Fruit fly (Drosophila melanogaster) whole organism, embryonic: ENCODE data around the gene rtv.

Experiments
- CG10267 ChIP-seq: fragments of 200-800 bp; sonication (Bioruptor generic); optimal IDR thresholded peaks from 2 replicates; lab custom pipeline; 2018; ENCODE audit warnings: missing biosample characterization, mild to moderate bottlenecking, missing genetic modification characterization, moderate library complexity
- CG12071 ChIP-seq: fragments of 200-800 bp; sonication (Bioruptor generic); optimal IDR thresholded peaks from 3 replicates; lab custom pipeline; 2018; ENCODE audit warnings: missing biosample characterization, mild to moderate bottlenecking, missing genetic modification characterization
- CG12219 ChIP-seq: fragments of 200-800 bp; sonication (Bioruptor generic); optimal IDR thresholded peaks from 3 replicates; lab custom pipeline; 2018; ENCODE audit warnings: missing biosample characterization, mild to moderate bottlenecking, missing genetic modification characterization
- CG12391 ChIP-seq: fragments of 200-800 bp; sonication (Bioruptor generic); optimal IDR thresholded peaks from 3 replicates; lab custom pipeline; 2018; ENCODE audit warnings: missing biosample characterization, mild to moderate bottlenecking, missing genetic modification characterization, moderate library complexity
- CG14965 ChIP-seq: fragments of 200-800 bp; sonication (Bioruptor generic); optimal IDR thresholded peaks from 2 replicates; lab custom pipeline; 2016; ENCODE audit warnings: missing biosample characterization, missing genetic modification characterization, borderline replicate concordance
- CG15011 ChIP-seq: fragments of 200-800 bp; sonication (Bioruptor generic); optimal IDR thresholded peaks from 3 replicates; lab custom pipeline; 2018; ENCODE audit warnings: missing biosample characterization, mild to moderate bottlenecking, missing genetic modification characterization
- CG1529 ChIP-seq: fragments of 200-800 bp; sonication (Bioruptor generic); optimal IDR thresholded peaks from 3 replicates; lab custom pipeline; 2018; ENCODE audit warnings: missing biosample characterization, missing genetic modification characterization
- CG1792 ChIP-seq: fragments of 200-800 bp; sonication (Bioruptor generic); optimal IDR thresholded peaks from 2 replicates; lab custom pipeline; 2016; ENCODE audit warnings: missing biosample characterization, missing genetic modification characterization
- CG2199 ChIP-seq: fragments of 200-800 bp; sonication (Bioruptor generic); IDR thresholded peaks from 3 replicates; pipeline ENCODE4 v1.3.6; 2022; ENCODE audit warnings: missing biosample characterization, missing genetic modification characterization
- CG2875 ChIP-seq: fragments of 200-800 bp; sonication (Bioruptor generic); optimal IDR thresholded peaks from 2 replicates; lab custom pipeline; 2017; ENCODE audit warnings: missing biosample characterization, mild to moderate bottlenecking, missing genetic modification characterization, missing genetic modification reagents
- CG2889 ChIP-seq: fragments of 200-800 bp; sonication (Bioruptor generic); IDR thresholded peaks from 3 replicates; pipeline ENCODE4 v1.3.6; 2022; ENCODE audit warnings: missing biosample characterization, missing genetic modification characterization
- CG30403 ChIP-seq: fragments of 200-800 bp; sonication (Bioruptor generic); optimal IDR thresholded peaks from 3 replicates; lab custom pipeline; 2016; ENCODE audit warnings: missing biosample characterization, missing genetic modification characterization
- CG3407 ChIP-seq: fragments of 200-800 bp; sonication (Bioruptor generic); optimal IDR thresholded peaks from 2 replicates; lab custom pipeline; 2018; ENCODE audit warnings: missing biosample characterization, mild to moderate bottlenecking, missing genetic modification characterization
- CG3847 ChIP-seq: fragments of 200-800 bp; sonication (Bioruptor generic); IDR thresholded peaks from 2 replicates; pipeline ENCODE4 v1.3.6; 2022; ENCODE audit warnings: missing biosample characterization, missing genetic modification characterization
- CG4328 ChIP-seq: fragments of 200-800 bp; sonication (Bioruptor generic); optimal IDR thresholded peaks from 3 replicates; lab custom pipeline; 2017; ENCODE audit warnings: missing biosample characterization, missing genetic modification reagents, missing genetic modification characterization
- CG4854 ChIP-seq: fragments of 200-800 bp; sonication (Bioruptor generic); optimal IDR thresholded peaks from 2 replicates; lab custom pipeline; 2016; ENCODE audit warnings: missing biosample characterization, missing genetic modification characterization, inconsistent platforms
- CG6175 ChIP-seq: fragments of 200-800 bp; sonication (Bioruptor generic); IDR thresholded peaks from 3 replicates; pipeline ENCODE4 v1.3.6; 2022; ENCODE audit warnings: missing biosample characterization, missing genetic modification characterization
- CG7786 ChIP-seq: fragments of 200-800 bp; sonication (Bioruptor generic); optimal IDR thresholded peaks from 2 replicates; lab custom pipeline; 2016; ENCODE audit warnings: missing biosample characterization, missing genetic modification characterization
- CG9215 ChIP-seq: fragments of 200-800 bp; sonication (Bioruptor generic); IDR thresholded peaks from 2 replicates; pipeline ENCODE4 v1.3.6; 2022; ENCODE audit warnings: missing biosample characterization, missing genetic modification characterization
- CoRest ChIP-seq: fragments of 200-800 bp; sonication (Bioruptor generic); optimal IDR thresholded peaks from 3 replicates; lab custom pipeline; 2018; ENCODE audit warnings: missing biosample characterization, mild to moderate bottlenecking, missing genetic modification characterization, moderate library complexity
- Deaf1 ChIP-seq: fragments of 200-800 bp; optimal IDR thresholded peaks from 3 replicates; lab custom pipeline; 2019; ENCODE audit warnings: missing biosample characterization, mild to moderate bottlenecking, missing genetic modification characterization, moderate library complexity
- Dref ChIP-seq: fragments of 200-800 bp; sonication (Bioruptor generic); IDR thresholded peaks from 2 replicates; pipeline ENCODE4 v1.3.6; 2022; ENCODE audit warnings: missing biosample characterization, missing genetic modification characterization
- Ets97D ChIP-seq: fragments of 200-800 bp; sonication (Bioruptor generic); optimal IDR thresholded peaks from 3 replicates; lab custom pipeline; 2016; ENCODE audit warnings: missing biosample characterization, missing genetic modification characterization
- Fer2 ChIP-seq: fragments of 200-800 bp; sonication (Bioruptor generic); optimal IDR thresholded peaks from 2 replicates; lab custom pipeline; 2018; ENCODE audit warnings: missing biosample characterization, mild to moderate bottlenecking, missing genetic modification characterization, moderate library complexity
- Hr3 ChIP-seq: fragments of 200-800 bp; sonication (Bioruptor generic); optimal IDR thresholded peaks from 3 replicates; lab custom pipeline; 2016; ENCODE audit warnings: missing biosample characterization, missing genetic modification characterization
- Hr51 ChIP-seq, 2 experiments: fragments of 200-800 bp; sonication (Bioruptor generic); optimal IDR thresholded peaks; 2 replicates in 1 of 2; 3 replicates in 1 of 2; lab custom pipeline; 2016 to 2018; ENCODE audit warnings: missing biosample characterization in 2 of 2, missing genetic modification characterization in 2 of 2, mild to moderate bottlenecking in 1 of 2, moderate library complexity in 1 of 2
- NC2α ChIP-seq: fragments of 200-800 bp; sonication (Bioruptor generic); optimal IDR thresholded peaks from 2 replicates; lab custom pipeline; 2016; ENCODE audit warnings: missing biosample characterization, missing genetic modification characterization
- Oaz ChIP-seq: fragments of 200-800 bp; sonication (Bioruptor generic); IDR thresholded peaks from 2 replicates; pipeline ENCODE4 v1.3.6; 2022; ENCODE audit warnings: missing biosample characterization, missing genetic modification characterization
- Sry-β ChIP-seq: fragments of 200-800 bp; sonication (Bioruptor generic); optimal IDR thresholded peaks from 2 replicates; lab custom pipeline; 2018; ENCODE audit warnings: missing biosample characterization, mild to moderate bottlenecking, missing genetic modification characterization, moderate library complexity
- Sry-δ ChIP-seq: fragments of 200-800 bp; sonication (Bioruptor generic); optimal IDR thresholded peaks from 2 replicates; lab custom pipeline; 2016; ENCODE audit warnings: missing biosample characterization, missing genetic modification characterization
- Vsx1 ChIP-seq: fragments of 200-800 bp; sonication (Bioruptor generic); optimal IDR thresholded peaks from 2 replicates; lab custom pipeline; 2017; ENCODE audit warnings: missing biosample characterization, mild to moderate bottlenecking, missing genetic modification characterization, missing genetic modification reagents
- ab ChIP-seq: fragments of 200-800 bp; sonication (Bioruptor generic); optimal IDR thresholded peaks from 2 replicates; lab custom pipeline; 2016; ENCODE audit warnings: missing biosample characterization, missing genetic modification characterization
- abd-A ChIP-seq: fragments of 200-800 bp; sonication (Bioruptor generic); optimal IDR thresholded peaks from 3 replicates; lab custom pipeline; 2019; ENCODE audit warnings: missing biosample characterization, mild to moderate bottlenecking, missing genetic modification characterization, moderate library complexity
- bab2 ChIP-seq: fragments of 200-800 bp; sonication (Bioruptor generic); optimal IDR thresholded peaks from 2 replicates; lab custom pipeline; 2016; ENCODE audit warnings: missing biosample characterization, missing genetic modification characterization
- exex ChIP-seq: fragments of 200-800 bp; sonication (Bioruptor generic); optimal IDR thresholded peaks from 4 replicates; lab custom pipeline; 2018; ENCODE audit warnings: missing biosample characterization, mild to moderate bottlenecking, missing genetic modification characterization, moderate library complexity
- gem ChIP-seq: fragments of 200-800 bp; sonication (Bioruptor generic); optimal IDR thresholded peaks from 2 replicates; lab custom pipeline; 2019; ENCODE audit warnings: missing biosample characterization, mild to moderate bottlenecking, missing genetic modification characterization, moderate library complexity
- inv ChIP-seq: fragments of 200-800 bp; sonication (Bioruptor generic); IDR thresholded peaks from 2 replicates; pipeline ENCODE4 v1.3.6; 2022; ENCODE audit warnings: missing biosample characterization, missing genetic modification characterization; ENCODE audit not compliant: partially characterized antibody
- jigr1 ChIP-seq: fragments of 200-800 bp; sonication (Bioruptor generic); IDR thresholded peaks from 3 replicates; pipeline ENCODE4 v1.3.6; 2022; ENCODE audit warnings: missing biosample characterization, missing genetic modification characterization
- lilli ChIP-seq: fragments of 200-800 bp; sonication (Bioruptor generic); optimal IDR thresholded peaks from 3 replicates; lab custom pipeline; 2016; ENCODE audit warnings: missing biosample characterization, missing genetic modification characterization
- nerfin-1 ChIP-seq: fragments of 200-800 bp; sonication (Bioruptor generic); optimal IDR thresholded peaks from 3 replicates; lab custom pipeline; 2019; ENCODE audit warnings: missing biosample characterization, mild to moderate bottlenecking, missing genetic modification characterization, moderate library complexity
- pb ChIP-seq: fragments of 200-800 bp; sonication (Bioruptor generic); optimal IDR thresholded peaks from 3 replicates; lab custom pipeline; 2016; ENCODE audit warnings: missing biosample characterization, missing genetic modification characterization
- peb ChIP-seq: fragments of 200-800 bp; sonication (Bioruptor generic); IDR thresholded peaks from 2 replicates; pipeline ENCODE4 v1.3.6; 2022; ENCODE audit warnings: missing biosample characterization, missing genetic modification characterization
- pita ChIP-seq: fragments of 200-800 bp; sonication (Bioruptor generic); optimal IDR thresholded peaks from 2 replicates; lab custom pipeline; 2017; ENCODE audit warnings: missing biosample characterization, mild to moderate bottlenecking, missing genetic modification characterization
- seq ChIP-seq: fragments of 200-800 bp; sonication (Bioruptor generic); IDR thresholded peaks from 2 replicates; pipeline ENCODE4 v1.3.6; 2022; ENCODE audit warnings: missing biosample characterization, missing genetic modification characterization
- stwl ChIP-seq: fragments of 200-800 bp; sonication (Bioruptor generic); optimal IDR thresholded peaks from 3 replicates; lab custom pipeline; 2018; ENCODE audit warnings: missing biosample characterization, mild to moderate bottlenecking, missing genetic modification characterization, moderate library complexity
- trh ChIP-seq: fragments of 200-800 bp; sonication (Bioruptor generic); optimal IDR thresholded peaks from 2 replicates; lab custom pipeline; 2016; ENCODE audit warnings: missing biosample characterization, missing genetic modification characterization
- unc-4 ChIP-seq: fragments of 200-800 bp; sonication (Bioruptor generic); IDR thresholded peaks from 2 replicates; pipeline ENCODE4 v1.3.6; 2022; ENCODE audit warnings: missing biosample characterization, missing genetic modification characterization; ENCODE audit not compliant: partially characterized antibody
- wdn ChIP-seq: fragments of 200-800 bp; sonication (Bioruptor generic); IDR thresholded peaks from 2 replicates; pipeline ENCODE4 v1.3.6; 2022; ENCODE audit warnings: missing biosample characterization, missing genetic modification characterization
- wor ChIP-seq: fragments of 200-800 bp; sonication (Bioruptor generic); IDR thresholded peaks from 2 replicates; pipeline ENCODE4 v1.3.6; 2022; ENCODE audit warnings: missing biosample characterization, missing genetic modification characterization
- zfh2 ChIP-seq: fragments of 200-800 bp; sonication (Bioruptor generic); optimal IDR thresholded peaks from 2 replicates; lab custom pipeline; 2016; ENCODE audit warnings: missing biosample characterization, missing genetic modification characterization

Gene rtv

dm6 chrX:11108148-11108844 is 45.5 kb downstream of the rtv start, which contains the start of gene Hsp60A (continued):
- TF ChIP-seq CG4328: no peak
- no peak for TF ChIP-seq wor (GFP tag; lab: Robert Waterston, UW)
- TF ChIP-seq CG4854 (GFP tag; lab: Kevin White, UChicago): peak; percentile 8
- no peak for TF ChIP-seq CG6175 (GFP tag; lab: Robert Waterston, UW)
- peak; percentile 50 for TF ChIP-seq stwl
- no peak for TF ChIP-seq pita (GFP tag; lab: Kevin White, UChicago)
- TF ChIP-seq seq: no peak
- peak; percentile 7 for TF ChIP-seq Fer2 (tag; lab: Kevin White, UChicago)
- TF ChIP-seq CG30403 (GFP tag; lab: Kevin White, UChicago): peak; percentile 60
- peak; percentile 81 for TF ChIP-seq inv (GFP tag; lab: Robert Waterston, UW)
- peak; percentile 58 for TF ChIP-seq CG10267 (tag; lab: Kevin White, UChicago)
- TF ChIP-seq ab: no peak
- no peak for TF ChIP-seq Sry-β (GFP tag; lab: Kevin White, UChicago)
- TF ChIP-seq CG3407 (GFP tag; lab: Kevin White, UChicago): no peak
- peak; percentile 71 for TF ChIP-seq lilli
- TF ChIP-seq Hr51 (GFP tag; optimal IDR thresholded peaks at IDR 0.05; lab: Kevin White, UChicago): peak in 1 of 2 experiments; percentile 56
- no peak for TF ChIP-seq CG7786 (GFP tag; lab: Kevin White, UChicago)
- no peak for TF ChIP-seq abd-A (tag; lab: Kevin White, UChicago)
- TF ChIP-seq CG1792 (GFP tag; lab: Kevin White, UChicago): no peak
- no peak for TF ChIP-seq CG15011
- TF ChIP-seq CG2889 (GFP tag; lab: Robert Waterston, UW): no peak
- no peak for TF ChIP-seq zfh2
- peak; percentile 36 for TF ChIP-seq Hr3 (GFP tag; lab: Kevin White, UChicago)
- peak; percentile 26 for TF ChIP-seq nerfin-1 (tag; lab: Kevin White, UChicago)
- peak; percentile 37 for TF ChIP-seq Ets97D (GFP tag; lab: Kevin White, UChicago)
- no peak for TF ChIP-seq pb (GFP tag; lab: Kevin White, UChicago)
- TF ChIP-seq CoRest (tag; lab: Kevin White, UChicago): peak; percentile 69
- peak; percentile 73 for TF ChIP-seq Sry-δ
- no peak for TF ChIP-seq CG1529
- no peak for TF ChIP-seq CG12071 (GFP tag; lab: Kevin White, UChicago)
- TF ChIP-seq gem (tag; lab: Kevin White, UChicago): peak; percentile 73
- no peak for TF ChIP-seq Vsx1 (GFP tag; lab: Kevin White, UChicago)
- TF ChIP-seq CG14965: no peak
- no peak for TF ChIP-seq CG12219 (GFP tag; lab: Kevin White, UChicago)
- TF ChIP-seq NC2α (GFP tag; lab: Kevin White, UChicago): no peak
- no peak for TF ChIP-seq peb
- TF ChIP-seq exex: peak; percentile 12
- TF ChIP-seq CG2875 (GFP tag; lab: Kevin White, UChicago): no peak
- peak; percentile 5 for TF ChIP-seq bab2 (GFP tag; lab: Kevin White, UChicago)
- peak; percentile 25; the same call in 1 of the 2 replicates for TF ChIP-seq CG3847 (GFP tag; lab: Robert Waterston, UW)
- TF ChIP-seq Deaf1 (tag; lab: Kevin White, UChicago): no peak
- TF ChIP-seq trh (GFP tag; lab: Kevin White, UChicago): no peak
- TF ChIP-seq wdn (GFP tag; lab: Robert Waterston, UW): no peak
- TF ChIP-seq CG9215 (GFP tag; lab: Robert Waterston, UW): 0 out of 2 replicates have a peak, but pooled peaks have one; percentile 25
- TF ChIP-seq unc-4 (GFP tag; lab: Robert Waterston, UW): peak; percentile 84
- TF ChIP-seq jigr1 (GFP tag; lab: Robert Waterston, UW): no peak
- TF ChIP-seq Oaz (GFP tag; lab: Robert Waterston, UW): no peak
- TF ChIP-seq Dref (GFP tag; lab: Robert Waterston, UW): peak; percentile 86
- TF ChIP-seq CG2199: no peak
- TF ChIP-seq CG12391: peak; percentile 74
